Fruit fly (Drosophila melanogaster): ENCODE results near the gene CG8924.

CG8924 gene

DNA sequence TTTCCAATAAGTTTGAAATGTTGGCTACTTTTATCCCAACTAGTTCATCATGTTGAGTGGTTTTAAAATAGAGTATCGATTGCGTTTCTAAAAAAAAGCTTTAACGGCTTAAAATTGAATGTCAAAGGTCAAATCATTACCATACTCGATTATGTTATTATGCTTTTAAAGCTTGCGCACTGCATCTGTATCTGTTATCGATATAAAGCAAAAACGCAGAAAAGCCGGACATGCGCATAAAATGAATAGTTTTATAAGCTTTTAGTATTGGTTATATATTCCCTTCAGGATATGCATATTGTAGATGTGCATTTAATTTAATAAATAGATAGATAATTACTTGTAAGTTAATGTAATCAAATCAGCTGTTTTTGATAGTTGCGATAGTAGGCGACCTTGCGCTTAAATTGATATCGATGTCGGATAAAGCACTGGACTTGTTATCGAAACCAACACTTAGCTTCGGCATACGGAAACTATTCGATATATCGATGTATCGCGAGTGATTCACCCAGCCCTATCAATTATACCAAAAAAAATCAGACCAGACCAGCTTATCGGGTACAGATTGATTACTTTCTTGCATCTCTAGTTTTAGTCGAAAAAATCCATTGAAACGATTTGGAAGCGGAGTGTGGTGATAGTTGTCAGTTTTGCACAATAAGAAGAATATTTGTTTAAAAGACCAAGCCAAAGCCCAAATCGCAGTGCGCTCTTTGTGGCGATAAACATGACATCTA, 49.1 kb upstream of the CG8924 start, which contains the start of gene shi:
shi (plus strand) TSS at position 511 of the 740 bp plus-strand sequence.
- TF ChIP-seq HmgZ (tag; optimal IDR thresholded peaks at IDR 0.05) (peak; percentile 73), schlank (tag; optimal IDR thresholded peaks at IDR 0.05) (no peak), CG4820 (GFP tag; optimal IDR thresholded peaks at IDR 0.05) (no peak), wdn (GFP tag; IDR thresholded peaks at IDR 0.05) (no peak), fu2 (GFP tag; optimal IDR thresholded peaks at IDR 0.05) (no peak), CG2875 (GFP tag; optimal IDR thresholded peaks at IDR 0.05) (no peak), vvl (GFP tag; IDR thresholded peaks at IDR 0.05) (peak; percentile 85; the same call in 1 of the 2 replicates), zfh2 (GFP tag; optimal IDR thresholded peaks at IDR 0.05) (peak; percentile 13), Dfd (GFP tag; optimal IDR thresholded peaks at IDR 0.05) (no peak), CG2199 (GFP tag; IDR thresholded peaks at IDR 0.05) (no peak), sr (GFP tag; IDR thresholded peaks at IDR 0.05) (no peak), shn (GFP tag; optimal IDR thresholded peaks at IDR 0.05) (no peak), chif (GFP tag; optimal IDR thresholded peaks at IDR 0.05) (no peak), CG18764 (GFP tag; optimal IDR thresholded peaks at IDR 0.05) (no peak), ERR (GFP tag; optimal IDR thresholded peaks at IDR 0.05) (no peak), CG14014 (GFP tag; IDR thresholded peaks at IDR 0.05) (no peak), CG13775 (GFP tag; optimal IDR thresholded peaks at IDR 0.05) (no peak), Xbp1 (GFP tag; optimal IDR thresholded peaks at IDR 0.05) (no peak), B-H1 (GFP tag; IDR thresholded peaks at IDR 0.05) (no peak), mirr (GFP tag; optimal IDR thresholded peaks at IDR 0.05) (peak; percentile 59), CG2678 (tag; optimal IDR thresholded peaks at IDR 0.05) (no peak), da (GFP tag; optimal IDR thresholded peaks at IDR 0.05) (no peak), CG11560 (tag; IDR thresholded peaks at IDR 0.05) (peak; percentile 95), B-H2 (GFP tag; optimal IDR thresholded peaks at IDR 0.05) (peak; percentile 63), Max (GFP tag; optimal IDR thresholded peaks at IDR 0.05) (no peak), CG9932 (GFP tag; IDR thresholded peaks at IDR 0.05) (no peak), CG4360 (GFP tag; IDR thresholded peaks at IDR 0.05) (no peak), CG15011 (GFP tag; optimal IDR thresholded peaks at IDR 0.05) (no peak), CG6254 (GFP tag; optimal IDR thresholded peaks at IDR 0.05) (no peak), CG8281 (tag; optimal IDR thresholded peaks at IDR 0.05) (no peak), kay (GFP tag; optimal IDR thresholded peaks at IDR 0.05) (peak; percentile 18), Dref (GFP tag; IDR thresholded peaks at IDR 0.05) (peak; percentile 96), Mes4 (GFP tag; optimal IDR thresholded peaks at IDR 0.05) (no peak), Doc3 (GFP tag; IDR thresholded peaks at IDR 0.05; ENCODE audit: partially characterized antibody) (peak; percentile 91), Abd-B (GFP tag; optimal IDR thresholded peaks at IDR 0.05) (no peak), CG10321 (GFP tag; IDR thresholded peaks at IDR 0.05) (no peak), onecut (GFP tag; IDR thresholded peaks at IDR 0.05) (peak; percentile 22), Rfx (GFP tag; IDR thresholded peaks at IDR 0.05) (no peak; the same call in 1 of the 2 replicates), sisA (GFP tag; IDR thresholded peaks at IDR 0.05) (no peak), fd96Cb (tag; optimal IDR thresholded peaks at IDR 0.05) (no peak), CG3407 (GFP tag; optimal IDR thresholded peaks at IDR 0.05) (no peak), CG10431 (GFP tag; optimal IDR thresholded peaks at IDR 0.05) (peak; percentile 28), Vsx1 (GFP tag; optimal IDR thresholded peaks at IDR 0.05) (peak; percentile 20), Atf3 (GFP tag; optimal IDR thresholded peaks at IDR 0.05) (no peak), z (GFP tag; IDR thresholded peaks at IDR 0.05) (no peak), CG12219 (GFP tag; optimal IDR thresholded peaks at IDR 0.05) (no peak), row (GFP tag; IDR thresholded peaks at IDR 0.05) (peak; percentile 67), pho (GFP tag; optimal IDR thresholded peaks at IDR 0.05) (peak; percentile 33), dmrt11E (tag; optimal IDR thresholded peaks at IDR 0.05) (no peak), CG3163 (GFP tag; optimal IDR thresholded peaks at IDR 0.05) (no peak), CG15479 (GFP tag; optimal IDR thresholded peaks at IDR 0.05) (no peak)

Data from whole organism, embryonic.